Fruit fly (Drosophila melanogaster) whole organism, embryonic: ENCODE data around the gene CG43181.

ENCODE experiments used
- CG11247 ChIP-seq: fragments of 200-800 bp; sonication (Bioruptor generic); IDR thresholded peaks from 2 replicates; pipeline ENCODE4 v1.3.6; 2022; ENCODE audit warnings: missing biosample characterization, missing genetic modification characterization
- CG7271 ChIP-seq: fragments of 200-800 bp; sonication (Bioruptor generic); optimal IDR thresholded peaks from 2 replicates; lab custom pipeline; 2018; ENCODE audit warnings: missing biosample characterization, mild to moderate bottlenecking, missing genetic modification characterization, moderate library complexity
- btn ChIP-seq: fragments of 200-800 bp; sonication (Bioruptor generic); optimal IDR thresholded peaks from 2 replicates; lab custom pipeline; 2016; ENCODE audit warnings: missing biosample characterization, missing genetic modification characterization

DNA sequence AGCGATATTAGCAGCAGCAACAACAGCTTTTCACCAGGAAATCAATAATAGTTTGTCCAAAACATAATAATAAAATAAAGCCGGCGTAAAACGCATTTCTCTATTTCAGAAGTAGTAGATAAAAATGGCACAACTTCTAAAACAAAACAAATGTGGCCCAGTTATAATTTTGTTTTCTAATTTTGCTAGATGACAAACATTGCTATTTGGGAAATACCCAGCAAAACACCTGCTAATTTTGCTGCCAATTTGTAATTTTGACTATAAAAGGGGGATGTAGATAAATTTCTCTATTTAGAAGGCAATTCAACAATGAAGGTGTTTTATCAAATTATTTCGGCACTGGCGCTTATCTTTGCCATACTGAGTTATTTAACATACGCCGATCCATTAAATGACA, 2.4 kb downstream of the CG43181 start, which contains the start of gene CG43182:
- TF ChIP-seq btn, result no peak
- no peak for TF ChIP-seq CG11247 (GFP tag; lab: Robert Waterston, UW)
- no peak for TF ChIP-seq CG7271 (tag; lab: Kevin White, UChicago)
